Worm (Caenorhabditis elegans) whole organism, midembryonic: ENCODE results near the gene C34C12.12.
A peak's percentile ranks its signal among the peaks of the same experiment; 100 is the strongest.
"Not testable (repeated sequence)": the region's sequence is repeated elsewhere in the genome, so short reads cannot be mapped to it uniquely, and the experiment has no call there.

Experiments
- T22C8.4 ChIP-seq: fragments of 200-800 bp; sonication (Bioruptor generic); IDR thresholded peaks from 2 replicates; pipeline ENCODE4 v1.3.6; 2022; ENCODE audit warnings: missing genetic modification characterization, missing compliant biosample characterization
- cog-1 ChIP-seq: sonication (generic microtip); optimal IDR thresholded peaks from 2 replicates; lab custom pipeline; 2016; ENCODE audit warnings: missing genetic modification characterization, missing compliant biosample characterization
- flt-1 ChIP-seq: fragments of 200-800 bp; sonication (Bioruptor generic); IDR thresholded peaks from 2 replicates; pipeline ENCODE4 v1.3.6; 2022; ENCODE audit warnings: missing genetic modification characterization, missing compliant biosample characterization
- klf-2 ChIP-seq: fragments of 200-800 bp; sonication (Bioruptor generic); conservative IDR thresholded peaks from 2 replicates; pipeline ENCODE4 v1.3.6; 2022; ENCODE audit warnings: missing genetic modification reagents, missing genetic modification characterization, missing compliant biosample characterization
- med-1 ChIP-seq: sonication (generic microtip); optimal IDR thresholded peaks from 2 replicates; lab custom pipeline; 2017; ENCODE audit warnings: missing genetic modification characterization, mild to moderate bottlenecking, missing compliant biosample characterization, antibody characterized with exemption, missing genetic modification reagents; ENCODE audit not compliant: insufficient read depth
- ref-1 ChIP-seq: fragments of 200-800 bp; sonication (Bioruptor generic); conservative IDR thresholded peaks from 2 replicates; pipeline ENCODE4 v1.3.6; 2022; ENCODE audit warnings: missing genetic modification reagents, missing genetic modification characterization, missing compliant biosample characterization
- tab-1 ChIP-seq: fragments of 200-800 bp; sonication (Bioruptor generic); IDR thresholded peaks from 2 replicates; pipeline ENCODE4 v1.3.6; 2022; ENCODE audit warnings: missing genetic modification characterization, missing compliant biosample characterization
- ztf-23 ChIP-seq: fragments of 200-800 bp; sonication (Bioruptor generic); IDR thresholded peaks from 2 replicates; pipeline ENCODE4 v1.3.6; 2022; ENCODE audit warnings: missing genetic modification reagents, missing genetic modification characterization, missing compliant biosample characterization
- ztf-29 ChIP-seq: fragments of 200-800 bp; sonication (Bioruptor generic); IDR thresholded peaks from 2 replicates; pipeline ENCODE4 v1.3.6; 2022; ENCODE audit warnings: missing genetic modification reagents, missing genetic modification characterization, missing compliant biosample characterization

The C34C12.12 gene

DNA sequence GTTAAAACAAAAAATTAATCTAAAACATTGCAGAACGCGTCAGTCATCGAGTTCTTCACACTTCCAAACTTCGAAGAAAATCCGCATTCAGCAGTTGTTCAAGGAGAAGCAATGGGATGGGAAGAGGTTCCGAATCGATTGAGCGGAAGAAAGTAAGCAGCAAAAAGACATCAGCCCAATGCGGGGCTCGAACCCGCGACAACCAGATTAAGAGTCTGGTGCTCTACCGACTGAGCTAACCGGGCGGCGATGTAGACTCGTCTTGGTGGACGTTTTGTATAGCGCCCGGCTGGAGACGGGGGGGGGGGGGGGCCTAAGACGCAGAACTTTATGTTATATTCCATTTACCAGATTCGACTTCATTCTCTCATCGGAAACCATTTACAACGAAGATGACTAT is 26.3 kb upstream of the C34C12.12 start:
- TF ChIP-seq ztf-29 (GFP tag; lab: Robert Waterston, UW) (no peak), flt-1 (GFP tag; lab: Robert Waterston, UW) (0 out of 2 replicates have a peak, but pooled peaks have one; percentile 4), ref-1 (GFP tag; lab: Robert Waterston, UW) (no peak), T22C8.4 (GFP tag; lab: Robert Waterston, UW) (no peak)

- TF ChIP-seq cog-1 (tag; lab: Kevin White, UChicago) (no peak), ztf-29 (GFP tag; lab: Robert Waterston, UW) (no peak), flt-1 (GFP tag; lab: Robert Waterston, UW) (no peak), klf-2 (no peak), T22C8.4 (GFP tag; lab: Robert Waterston, UW) (no peak), ref-1 (GFP tag; lab: Robert Waterston, UW) (no peak), med-1 (GFP tag; lab: Kevin White, UChicago) (no peak), tab-1 (GFP tag; lab: Robert Waterston, UW) (no peak), ztf-23 (GFP tag; lab: Robert Waterston, UW) (no peak)
Measured at ce11 chrIII:3428574-3428973, 24.4 kb upstream of the C34C12.12 start.

ce11 chrIII:3429761-3430160 is 23.2 kb upstream of the C34C12.12 start:
- TF ChIP-seq T22C8.4 (GFP tag; lab: Robert Waterston, UW): peak; percentile 65
- no peak for TF ChIP-seq ztf-29 (GFP tag; lab: Robert Waterston, UW)

- TF ChIP-seq tab-1 (GFP tag; lab: Robert Waterston, UW) (no peak), ztf-29 (GFP tag; lab: Robert Waterston, UW) (no peak), ztf-23 (GFP tag; lab: Robert Waterston, UW) (no peak), ref-1 (GFP tag; lab: Robert Waterston, UW) (no peak), flt-1 (GFP tag; lab: Robert Waterston, UW) (no peak), T22C8.4 (GFP tag; lab: Robert Waterston, UW) (no peak), cog-1 (tag; lab: Kevin White, UChicago) (no peak), klf-2 (no peak), med-1 (GFP tag; lab: Kevin White, UChicago) (no peak)
Measured at ce11 chrIII:3430667-3431066, 22.3 kb upstream of the C34C12.12 start.

- TF ChIP-seq ztf-23 (GFP tag; lab: Robert Waterston, UW): no peak
- TF ChIP-seq ztf-29 (GFP tag; lab: Robert Waterston, UW): no peak
- no peak for TF ChIP-seq flt-1 (GFP tag; lab: Robert Waterston, UW)
- TF ChIP-seq cog-1 (tag; lab: Kevin White, UChicago): no peak
- no peak for TF ChIP-seq T22C8.4 (GFP tag; lab: Robert Waterston, UW)
- TF ChIP-seq med-1 (GFP tag; lab: Kevin White, UChicago): no peak
- TF ChIP-seq klf-2: no peak
- TF ChIP-seq ref-1 (GFP tag; lab: Robert Waterston, UW): no peak
- no peak for TF ChIP-seq tab-1 (GFP tag; lab: Robert Waterston, UW)
Measured at ce11 chrIII:3431385-3431784, 21.6 kb upstream of the C34C12.12 start, which contains the start of gene K01A11.1. Gene K01A11.1 (minus strand): TSS chrIII:3431485.

- TF ChIP-seq T22C8.4 (GFP tag; lab: Robert Waterston, UW): no peak
- no peak for TF ChIP-seq flt-1 (GFP tag; lab: Robert Waterston, UW)
- TF ChIP-seq klf-2: no peak
- no peak for TF ChIP-seq med-1 (GFP tag; lab: Kevin White, UChicago)
- no peak for TF ChIP-seq ztf-29 (GFP tag; lab: Robert Waterston, UW)
- no peak for TF ChIP-seq ztf-23 (GFP tag; lab: Robert Waterston, UW)
- TF ChIP-seq tab-1 (GFP tag; lab: Robert Waterston, UW): no peak
Measured at ce11 chrIII:3435152-3435551, 17.8 kb upstream of the C34C12.12 start.

DNA sequence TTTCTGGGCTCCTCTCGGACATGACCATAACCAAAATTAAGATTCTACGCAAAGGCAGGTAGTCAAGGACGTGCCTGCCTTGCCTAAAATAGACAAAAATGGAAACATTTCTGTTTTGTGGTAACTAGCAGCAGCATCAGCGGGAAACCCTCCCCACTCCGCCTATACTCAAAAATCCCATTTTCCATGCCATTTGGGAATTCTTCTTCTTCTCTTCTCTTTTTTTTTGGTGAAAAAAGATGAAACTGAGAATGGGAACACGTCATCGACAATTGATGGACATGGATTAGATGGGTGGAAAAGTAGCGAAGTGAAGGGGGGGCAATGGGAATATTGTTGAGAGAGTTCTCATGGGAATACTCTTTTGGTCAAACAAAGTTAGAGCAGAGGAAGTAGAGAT is 15.9 kb upstream of the C34C12.12 start:
- no peak for TF ChIP-seq klf-2
- no peak for TF ChIP-seq flt-1 (GFP tag; lab: Robert Waterston, UW)
- no peak for TF ChIP-seq ref-1 (GFP tag; lab: Robert Waterston, UW)
- TF ChIP-seq cog-1 (tag; lab: Kevin White, UChicago): no peak
- no peak for TF ChIP-seq T22C8.4 (GFP tag; lab: Robert Waterston, UW)
- TF ChIP-seq ztf-23 (GFP tag; lab: Robert Waterston, UW): no peak
- no peak for TF ChIP-seq tab-1 (GFP tag; lab: Robert Waterston, UW)
- no peak for TF ChIP-seq med-1 (GFP tag; lab: Kevin White, UChicago)
- TF ChIP-seq ztf-29 (GFP tag; lab: Robert Waterston, UW): no peak

DNA sequence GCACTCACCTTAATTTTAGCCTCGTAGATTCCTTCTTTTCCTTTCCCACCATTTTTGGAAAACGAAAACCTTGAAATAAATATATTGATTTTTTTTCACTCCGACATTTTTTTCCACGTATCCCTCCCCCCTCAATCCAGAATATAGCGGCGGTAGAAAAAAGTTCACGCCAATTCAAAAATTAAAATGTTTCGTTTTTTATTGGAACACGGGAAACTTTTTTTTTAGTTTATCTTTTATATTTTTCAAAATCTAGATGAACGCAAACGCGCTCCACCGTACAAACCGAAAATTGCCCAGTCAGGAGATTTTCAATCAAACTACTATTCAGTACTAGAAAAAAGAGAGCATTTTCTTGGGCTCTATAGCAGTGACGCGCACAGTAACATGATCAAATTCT is 8.9 kb upstream of the C34C12.12 start, which contains the start of gene spe-41:
Gene spe-41 (minus strand): TSS at position 72 of the 400 bp plus-strand sequence.
- no peak for TF ChIP-seq klf-2
- no peak for TF ChIP-seq flt-1 (GFP tag; lab: Robert Waterston, UW)
- TF ChIP-seq T22C8.4 (GFP tag; lab: Robert Waterston, UW): no peak
- no peak for TF ChIP-seq ztf-29 (GFP tag; lab: Robert Waterston, UW)
- no peak for TF ChIP-seq ztf-23 (GFP tag; lab: Robert Waterston, UW)
- TF ChIP-seq cog-1 (tag; lab: Kevin White, UChicago): no peak
- TF ChIP-seq ref-1 (GFP tag; lab: Robert Waterston, UW): no peak
- no peak for TF ChIP-seq tab-1 (GFP tag; lab: Robert Waterston, UW)
- TF ChIP-seq med-1 (GFP tag; lab: Kevin White, UChicago): no peak

DNA sequence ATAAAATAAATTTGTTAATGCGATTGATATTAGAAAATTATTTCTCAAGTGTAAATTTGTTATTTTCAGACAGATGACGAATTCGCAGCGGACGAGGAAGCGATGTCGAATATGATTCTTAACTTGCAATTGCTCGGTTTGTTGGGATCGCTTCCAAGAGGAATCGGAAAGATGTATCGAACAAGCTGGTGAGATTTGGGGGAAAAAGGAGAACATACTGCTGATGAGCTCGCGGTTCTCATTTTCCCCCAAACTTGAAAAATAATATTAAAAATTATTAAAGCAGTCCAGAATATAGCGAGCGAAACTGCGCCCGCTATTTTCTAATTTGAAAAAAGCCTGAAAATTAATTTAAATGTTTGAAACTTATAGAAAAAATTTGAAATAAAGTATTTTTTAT is 492 bp downstream of the C34C12.12 start, which contains the start of gene C34C12.2:
Gene C34C12.2 (plus strand): TSS at position 301 of the 400 bp plus-strand sequence.
- TF ChIP-seq klf-2; ref-1 (GFP tag; lab: Robert Waterston, UW); ztf-29 (GFP tag; lab: Robert Waterston, UW): not testable (repeated sequence)

- not testable (repeated sequence) for TF ChIP-seq flt-1, ref-1, tab-1 (GFP tag; lab: Robert Waterston, UW)
Measured at ce11 chrIII:3454045-3454444, 1.1 kb downstream of the C34C12.12 start, which contains the start of gene C34C12.1. Gene C34C12.1 (plus strand): TSS chrIII:3454345.
